Fruit fly (Drosophila melanogaster): ENCODE measurements around the gene Ir64a.

The Ir64a gene

DNA sequence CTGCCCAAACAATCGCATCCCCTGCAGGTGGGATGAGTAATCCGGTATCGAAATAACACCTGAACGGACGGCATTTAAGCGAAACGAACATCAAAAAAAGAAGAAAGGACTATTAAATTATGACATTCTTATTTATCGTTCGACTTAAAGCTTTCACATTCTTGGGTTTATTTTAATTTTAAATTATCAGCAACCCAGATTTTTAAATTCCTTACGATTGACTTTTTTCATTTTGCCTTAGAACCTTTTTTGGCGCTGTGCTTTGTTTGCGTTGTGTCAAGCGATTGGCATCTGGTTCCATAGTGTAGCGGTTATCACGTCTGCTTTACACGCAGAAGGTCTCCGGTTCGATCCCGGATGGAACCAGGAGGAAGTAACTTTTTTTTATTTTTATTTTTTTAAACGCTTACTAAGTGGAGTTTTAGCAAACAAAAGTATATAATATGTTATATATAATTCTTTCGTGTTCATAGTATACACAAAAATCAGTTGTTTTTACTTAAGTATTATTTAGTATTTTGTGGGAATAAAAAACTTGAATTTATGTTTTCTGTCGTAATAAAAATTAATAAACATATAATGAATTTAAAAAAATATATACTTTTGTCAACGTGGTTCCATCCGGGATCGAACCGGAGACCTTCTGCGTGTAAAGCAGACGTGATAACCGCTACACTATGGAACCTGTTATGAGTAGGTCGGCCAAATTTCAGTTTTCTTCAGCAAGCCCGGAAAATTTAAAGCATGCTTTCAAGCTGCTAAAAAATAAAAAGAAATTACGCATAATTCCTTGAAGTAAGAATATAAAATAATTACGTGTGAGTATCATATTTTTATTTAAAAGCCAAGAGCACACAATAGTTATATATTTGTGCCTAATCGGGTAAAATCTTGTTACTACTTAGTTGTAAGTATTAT, 26.3 kb downstream of the Ir64a start:
- TF ChIP-seq Dll (optimal IDR thresholded peaks at IDR 0.05) (no peak), usp (GFP tag; optimal IDR thresholded peaks at IDR 0.05) (no peak), pan (optimal IDR thresholded peaks at IDR 0.05) (no peak), CG8478 (optimal IDR thresholded peaks at IDR 0.05) (no peak), psq (optimal IDR thresholded peaks at IDR 0.05) (no peak), EcR (GFP tag; optimal IDR thresholded peaks at IDR 0.05) (no peak)

DNA sequence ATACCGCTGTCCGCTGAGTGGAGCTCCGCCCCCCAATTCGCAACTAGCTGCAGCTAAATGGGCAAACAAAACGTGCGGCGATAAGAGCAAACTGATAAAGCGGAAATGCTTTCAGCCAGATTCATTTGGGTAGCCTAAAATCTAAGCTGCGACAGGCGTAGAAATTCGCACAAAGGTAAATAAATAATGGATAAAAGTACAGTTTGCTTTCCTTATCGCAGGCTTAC, 26.9 kb downstream of the Ir64a start, which contains the start of gene lama:
Gene lama, minus strand, starts transcription at position 101 of the 227 bp plus-strand sequence.
- TF ChIP-seq CG8478 (optimal IDR thresholded peaks at IDR 0.05) (no peak), usp (GFP tag; optimal IDR thresholded peaks at IDR 0.05) (no peak), EcR (GFP tag; optimal IDR thresholded peaks at IDR 0.05) (no peak), psq (optimal IDR thresholded peaks at IDR 0.05) (no peak), pan (optimal IDR thresholded peaks at IDR 0.05) (no peak), Dll (optimal IDR thresholded peaks at IDR 0.05) (no peak)

DNA sequence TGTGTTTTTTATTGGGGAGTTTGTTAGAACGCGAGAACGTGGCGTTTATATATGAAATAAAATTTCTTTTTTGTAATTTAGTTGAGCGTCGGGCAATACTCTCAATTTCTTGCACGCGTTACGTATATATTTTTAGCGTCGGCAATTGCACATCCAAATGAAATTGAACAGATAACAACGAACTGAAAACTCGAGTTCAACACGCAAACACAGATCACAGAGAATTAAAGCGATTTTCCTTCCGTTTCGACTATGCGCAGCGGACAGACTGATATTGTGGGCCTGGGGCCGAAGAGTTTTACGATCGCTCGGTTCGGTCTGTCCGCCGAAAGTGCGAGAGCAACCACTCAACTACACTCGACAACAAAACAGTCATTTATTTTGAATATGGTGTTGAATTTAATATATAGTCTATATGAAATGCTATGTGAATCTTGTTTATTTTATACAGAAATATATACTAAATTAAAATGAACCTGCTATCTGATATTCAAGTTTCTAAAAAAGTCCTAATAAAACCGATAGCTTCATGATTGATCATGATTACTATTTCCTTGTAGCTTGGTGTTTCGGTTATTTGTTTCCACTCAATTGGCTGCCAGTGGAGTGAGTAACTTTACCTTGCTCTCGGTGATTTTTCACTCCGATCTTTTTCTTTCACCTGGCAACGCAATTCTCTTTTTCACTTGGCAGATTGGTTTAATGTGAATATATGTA, 27.4 kb downstream of the Ir64a start, which contains the start of gene CG46456:
Gene CG46456, minus strand, starts transcription at position 273 of the 717 bp plus-strand sequence.
- TF ChIP-seq pan (optimal IDR thresholded peaks at IDR 0.05) (no peak), CG8478 (optimal IDR thresholded peaks at IDR 0.05) (no peak), Dll (optimal IDR thresholded peaks at IDR 0.05) (no peak)

DNA sequence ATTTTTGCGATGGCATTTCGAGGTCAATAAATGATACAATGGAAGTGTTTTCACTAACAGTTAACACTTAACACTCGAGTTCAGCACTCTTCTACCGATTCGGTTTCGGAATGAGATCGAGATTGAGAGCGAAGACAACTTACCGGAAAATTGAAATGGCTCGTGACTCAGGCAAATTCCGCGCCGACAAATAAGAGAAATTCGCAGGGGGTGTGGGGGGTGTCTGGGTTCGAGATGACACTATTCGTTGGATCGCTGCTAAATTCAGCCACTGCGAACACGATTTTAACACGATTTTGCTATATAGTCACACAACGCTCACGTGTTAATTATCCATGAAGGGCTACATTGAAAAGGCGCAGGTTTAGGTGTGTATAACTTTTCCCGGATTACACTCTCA, 28.1 kb downstream of the Ir64a start:
- TF ChIP-seq usp (GFP tag; optimal IDR thresholded peaks at IDR 0.05) (no peak), psq (optimal IDR thresholded peaks at IDR 0.05) (no peak), pan (optimal IDR thresholded peaks at IDR 0.05) (no peak), EcR (GFP tag; optimal IDR thresholded peaks at IDR 0.05) (no peak), CG8478 (optimal IDR thresholded peaks at IDR 0.05) (no peak), Dll (optimal IDR thresholded peaks at IDR 0.05) (no peak)

DNA sequence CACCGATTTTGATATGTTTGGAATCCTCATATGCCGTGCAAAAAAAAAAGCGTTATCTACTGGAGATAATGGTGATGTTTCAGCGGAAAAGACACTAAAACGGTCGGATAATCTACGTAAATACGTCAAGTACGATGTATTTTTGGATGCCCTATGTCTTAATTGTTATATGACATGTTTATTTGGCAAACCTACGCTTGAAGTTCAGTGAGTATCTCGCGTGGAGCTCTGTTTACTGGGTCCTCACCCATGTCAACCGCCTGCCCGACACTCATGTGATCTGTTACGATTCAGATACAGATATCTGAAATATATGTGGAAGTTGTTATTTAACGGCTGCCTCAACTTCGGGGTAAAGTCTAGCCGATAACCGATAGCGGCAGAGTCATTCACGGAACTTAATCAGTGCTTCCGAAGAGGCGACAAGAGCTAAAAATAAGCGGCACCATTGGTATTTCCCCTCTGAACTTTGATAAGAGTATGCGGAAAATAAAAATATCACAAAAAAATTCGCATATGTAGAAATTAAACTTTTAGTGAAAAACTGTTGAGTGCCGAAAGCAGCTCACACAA, 29.1 kb downstream of the Ir64a start:
- TF ChIP-seq pan (optimal IDR thresholded peaks at IDR 0.05), result no peak
- TF ChIP-seq usp (GFP tag; optimal IDR thresholded peaks at IDR 0.05), result no peak
- TF ChIP-seq psq (optimal IDR thresholded peaks at IDR 0.05), result no peak
- no peak for TF ChIP-seq EcR (GFP tag; optimal IDR thresholded peaks at IDR 0.05)
- no peak for TF ChIP-seq CG8478 (optimal IDR thresholded peaks at IDR 0.05)
- no peak for TF ChIP-seq Dll (optimal IDR thresholded peaks at IDR 0.05)

DNA sequence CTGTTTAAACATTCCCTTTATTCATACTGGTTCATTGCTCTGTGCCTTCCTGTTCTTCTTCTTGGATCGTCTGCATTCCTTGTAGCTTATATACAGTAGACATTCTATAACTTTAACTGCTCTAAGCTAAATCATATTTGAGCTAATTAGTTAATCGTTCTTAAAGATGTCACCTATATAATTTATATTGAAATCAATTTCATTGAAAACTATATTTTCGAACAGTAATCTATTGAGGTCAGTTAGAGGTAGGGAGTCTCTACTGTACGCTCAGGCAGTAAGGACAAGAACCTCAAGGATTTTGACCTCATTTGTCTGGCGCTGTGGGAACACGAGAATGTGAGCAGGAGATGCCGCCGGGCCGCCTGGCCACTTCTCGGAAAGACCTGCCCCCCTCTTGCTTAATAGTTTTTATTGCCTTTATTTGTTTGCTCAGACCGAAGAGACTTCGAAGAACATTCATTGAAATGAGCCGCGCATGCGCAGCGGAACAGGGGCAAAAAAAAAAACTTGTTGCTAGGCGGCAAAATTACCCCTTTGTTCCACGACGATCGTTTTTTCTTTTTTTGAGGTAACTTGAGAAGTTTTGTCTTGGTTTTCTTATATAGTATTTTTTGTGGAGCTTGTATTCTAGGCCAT, 29.8 kb downstream of the Ir64a start:
- TF ChIP-seq pan (optimal IDR thresholded peaks at IDR 0.05), result no peak
- TF ChIP-seq EcR (GFP tag; optimal IDR thresholded peaks at IDR 0.05), result peak in 1 of 2 experiments; percentile 69

DNA sequence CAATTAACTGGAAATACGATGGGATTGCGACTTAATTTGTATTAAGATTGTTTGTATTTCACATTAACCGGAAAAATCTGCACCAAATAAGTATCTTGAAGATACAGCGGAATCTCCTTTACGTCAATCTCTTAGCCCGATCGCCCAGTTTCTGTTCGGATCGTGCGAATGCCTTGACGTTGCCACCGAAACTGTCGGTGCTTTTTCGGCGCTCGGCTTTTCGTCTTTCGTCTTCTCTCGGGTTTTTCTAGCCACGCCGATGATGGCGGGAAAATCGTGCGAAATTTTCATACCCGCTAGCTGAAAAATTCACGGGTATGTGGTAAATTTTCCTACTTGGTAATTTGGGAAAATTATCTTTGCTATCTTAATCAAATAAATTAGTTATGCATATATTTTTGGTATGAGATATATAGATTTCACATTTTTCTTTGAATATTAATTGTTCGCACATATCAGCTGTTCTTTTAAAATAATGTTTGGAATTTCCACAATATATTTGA, 31.2 kb downstream of the Ir64a start:
- no peak for TF ChIP-seq pan (optimal IDR thresholded peaks at IDR 0.05)
- TF ChIP-seq EcR (GFP tag; optimal IDR thresholded peaks at IDR 0.05), result no peak
- TF ChIP-seq CG8478 (optimal IDR thresholded peaks at IDR 0.05), result no peak
- no peak for TF ChIP-seq Dll (optimal IDR thresholded peaks at IDR 0.05)
- TF ChIP-seq usp (GFP tag; optimal IDR thresholded peaks at IDR 0.05), result no peak
- no peak for TF ChIP-seq psq (optimal IDR thresholded peaks at IDR 0.05)

DNA sequence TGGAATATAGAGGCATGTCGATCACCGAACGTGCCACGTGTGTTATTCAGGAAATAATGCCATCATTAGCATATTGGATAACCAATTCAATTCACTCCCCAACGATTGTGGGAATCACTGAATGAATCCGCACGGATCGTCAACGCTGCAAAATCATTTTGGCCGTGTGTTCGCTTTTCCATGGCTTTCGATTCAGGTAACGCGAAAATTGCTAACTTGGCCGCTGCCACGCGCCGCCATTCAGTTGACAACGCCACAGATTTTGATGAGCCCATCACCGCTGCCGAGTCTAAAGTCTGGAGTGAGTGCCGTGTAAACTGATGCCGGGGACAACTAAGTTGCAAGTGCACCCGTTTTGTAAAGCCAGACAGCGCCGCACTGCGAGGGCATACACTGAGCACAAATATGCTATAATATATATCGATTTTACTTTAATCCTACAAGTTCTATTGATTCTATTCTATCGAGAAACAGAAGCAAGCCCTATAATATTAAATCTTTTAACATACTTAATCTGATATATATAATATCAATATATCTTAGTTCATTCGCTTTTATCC, 32.8 kb downstream of the Ir64a start:
- TF ChIP-seq EcR (GFP tag; optimal IDR thresholded peaks at IDR 0.05) (no peak), usp (GFP tag; optimal IDR thresholded peaks at IDR 0.05) (no peak), Dll (optimal IDR thresholded peaks at IDR 0.05) (no peak), pan (optimal IDR thresholded peaks at IDR 0.05) (no peak), CG8478 (optimal IDR thresholded peaks at IDR 0.05) (no peak), psq (optimal IDR thresholded peaks at IDR 0.05) (no peak)

DNA sequence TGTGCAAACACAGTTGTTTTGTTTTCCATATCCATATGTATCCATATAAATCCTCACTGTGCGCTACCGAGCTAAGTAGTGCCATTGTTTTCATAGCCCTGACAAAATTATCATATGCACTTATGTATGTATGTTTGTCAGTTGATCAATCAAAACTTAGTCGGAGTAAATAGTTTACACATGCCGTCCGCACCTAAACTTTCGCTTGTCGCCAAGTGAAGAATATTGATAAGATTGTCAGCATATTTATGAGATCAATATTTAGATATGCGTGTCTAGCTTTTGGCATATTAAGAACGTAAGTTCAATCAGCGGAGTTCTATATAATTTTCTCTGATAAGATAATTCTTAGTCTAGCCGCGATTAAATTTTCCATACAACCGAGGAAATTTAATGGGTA, 33.6 kb downstream of the Ir64a start:
- no peak for TF ChIP-seq CG8478 (optimal IDR thresholded peaks at IDR 0.05)
- no peak for TF ChIP-seq pan (optimal IDR thresholded peaks at IDR 0.05)
- TF ChIP-seq psq (optimal IDR thresholded peaks at IDR 0.05), result no peak
- TF ChIP-seq usp (GFP tag; optimal IDR thresholded peaks at IDR 0.05), result no peak
- TF ChIP-seq Dll (optimal IDR thresholded peaks at IDR 0.05), result no peak
- TF ChIP-seq EcR (GFP tag; optimal IDR thresholded peaks at IDR 0.05), result no peak

DNA sequence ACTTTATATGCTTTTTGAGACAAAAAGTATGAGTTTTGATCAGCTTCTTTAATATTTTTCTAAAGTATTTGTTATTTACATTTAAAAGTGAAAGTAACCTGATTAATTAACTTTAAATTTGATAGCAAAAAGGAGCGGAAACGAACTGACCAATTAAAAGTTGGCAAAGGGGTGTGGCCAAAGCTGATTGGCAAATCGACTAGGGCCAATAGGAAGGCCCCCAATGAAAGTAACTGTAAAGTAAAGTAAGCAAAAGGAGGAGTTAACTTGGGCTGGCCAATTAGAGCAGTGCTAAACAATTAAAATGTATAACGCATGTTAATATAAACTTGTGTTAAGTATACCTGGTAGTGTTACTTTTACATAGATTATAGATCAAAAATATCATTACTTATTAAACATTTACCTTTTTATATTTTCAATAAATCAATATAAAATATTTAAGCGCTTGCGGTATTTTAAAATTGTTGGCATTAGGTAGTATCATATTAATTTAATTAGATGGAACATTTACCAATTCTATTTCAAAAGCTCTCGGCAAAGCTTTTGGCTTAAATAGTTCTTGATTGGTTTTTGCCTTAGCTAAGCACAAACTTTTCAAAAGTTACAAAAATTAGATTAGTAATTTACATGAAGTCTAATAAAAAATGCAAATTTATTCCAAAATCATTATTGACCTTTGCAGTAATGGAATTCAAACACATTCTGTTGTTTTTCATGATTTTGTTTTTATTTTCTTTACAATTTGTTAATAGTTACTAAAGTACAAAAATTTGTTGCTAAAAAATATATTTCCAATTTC, 39.5 kb downstream of the Ir64a start:
- TF ChIP-seq CG8478 (optimal IDR thresholded peaks at IDR 0.05), result no peak
- TF ChIP-seq Dll (optimal IDR thresholded peaks at IDR 0.05), result no peak
- TF ChIP-seq usp (GFP tag; optimal IDR thresholded peaks at IDR 0.05), result no peak
- no peak for TF ChIP-seq pan (optimal IDR thresholded peaks at IDR 0.05)
- TF ChIP-seq psq (optimal IDR thresholded peaks at IDR 0.05), result no peak
- TF ChIP-seq EcR (GFP tag; optimal IDR thresholded peaks at IDR 0.05), result no peak
